Worm (Caenorhabditis elegans) whole organism, young adult: Measurements from ENCODE around the gene srw-54.

Source experiments
- B0336.3 ChIP-seq: fragments of 200-800 bp; sonication (Bioruptor generic); IDR thresholded peaks from 2 replicates; pipeline ENCODE4 v1.3.6; 2022; ENCODE audit warnings: missing genetic modification characterization, missing compliant biosample characterization
- C06A6.2 ChIP-seq: fragments of 200-800 bp; sonication (Bioruptor generic); conservative IDR thresholded peaks from 2 replicates; pipeline ENCODE4 v1.3.6; 2022; ENCODE audit warnings: missing genetic modification characterization, missing compliant biosample characterization
- F57C9.4 ChIP-seq: sonication (generic microtip); optimal IDR thresholded peaks from 2 replicates; lab custom pipeline; 2017; ENCODE audit warnings: mild to moderate bottlenecking, missing genetic modification characterization, missing compliant biosample characterization
- T07F8.4 ChIP-seq: sonication (generic microtip); optimal IDR thresholded peaks from 2 replicates; lab custom pipeline; 2016; ENCODE audit warnings: mild to moderate bottlenecking, missing genetic modification characterization, moderate library complexity, missing compliant biosample characterization
- Y53G8AR.9 ChIP-seq: fragments of 200-800 bp; sonication (Bioruptor generic); conservative IDR thresholded peaks from 2 replicates; pipeline ENCODE4 v1.3.6; 2022; ENCODE audit warnings: missing genetic modification reagents, missing genetic modification characterization, missing compliant biosample characterization
- aptf-2 ChIP-seq: fragments of 200-800 bp; sonication (Bioruptor generic); conservative IDR thresholded peaks from 2 replicates; pipeline ENCODE4 v1.3.6; 2022; ENCODE audit warnings: missing genetic modification reagents, missing genetic modification characterization, missing compliant biosample characterization
- aptf-3 ChIP-seq: fragments of 200-800 bp; sonication (Bioruptor generic); IDR thresholded peaks from 2 replicates; pipeline ENCODE4 v1.3.6; 2022; ENCODE audit warnings: missing genetic modification characterization, missing compliant biosample characterization
- attf-6 ChIP-seq: fragments of 200-800 bp; sonication (Bioruptor generic); IDR thresholded peaks from 2 replicates; pipeline ENCODE4 v1.3.6; 2022; ENCODE audit warnings: missing genetic modification reagents, missing genetic modification characterization, missing compliant biosample characterization
- ceh-100 ChIP-seq: fragments of 200-800 bp; sonication (Bioruptor generic); IDR thresholded peaks from 2 replicates; pipeline ENCODE4 v1.3.6; 2022; ENCODE audit warnings: missing genetic modification reagents, missing genetic modification characterization, missing compliant biosample characterization
- dox-1 ChIP-seq: fragments of 200-800 bp; sonication (Bioruptor generic); IDR thresholded peaks from 2 replicates; pipeline ENCODE4 v1.3.6; 2022; ENCODE audit warnings: missing genetic modification reagents, missing genetic modification characterization, missing compliant biosample characterization
- ekl-4 ChIP-seq: fragments of 200-800 bp; sonication (Bioruptor generic); IDR thresholded peaks from 2 replicates; pipeline ENCODE4 v1.3.6; 2022; ENCODE audit warnings: missing genetic modification reagents, missing genetic modification characterization, missing compliant biosample characterization
- him-1 ChIP-seq: sonication (generic microtip); optimal IDR thresholded peaks from 2 replicates; lab custom pipeline; 2016; ENCODE audit warnings: missing genotype, missing genetic modification reagents, missing genetic modification characterization, missing compliant biosample characterization
- hmg-1.2 ChIP-seq: fragments of 200-800 bp; sonication (Bioruptor generic); IDR thresholded peaks from 2 replicates; pipeline ENCODE4 v1.3.6; 2022; ENCODE audit warnings: missing genetic modification reagents, missing genetic modification characterization, missing compliant biosample characterization
- hsf-1 ChIP-seq: fragments of 200-800 bp; sonication (Bioruptor generic); IDR thresholded peaks from 2 replicates; pipeline ENCODE4 v1.3.6; 2022; ENCODE audit warnings: missing genetic modification reagents, missing genetic modification characterization, missing compliant biosample characterization
- let-526 ChIP-seq: fragments of 200-800 bp; sonication (Bioruptor generic); IDR thresholded peaks from 2 replicates; pipeline ENCODE4 v1.3.6; 2022; ENCODE audit warnings: missing genetic modification reagents, missing genetic modification characterization, missing compliant biosample characterization
- lin-26 ChIP-seq: fragments of 200-800 bp; sonication (Bioruptor generic); IDR thresholded peaks from 2 replicates; pipeline ENCODE4 v1.3.6; 2022; ENCODE audit warnings: missing genetic modification reagents, missing genetic modification characterization, missing compliant biosample characterization
- lin-35 ChIP-seq, 3 experiments: fragments of 150-350 bp in 2 of 3; sonication (generic microtip) in 1 of 3; optimal IDR thresholded peaks; 2 replicates each; lab custom pipeline; 2014 to 2018; ENCODE audit warnings: missing biosample characterization in 3 of 3, missing genetic modification characterization in 3 of 3, missing genetic modification reagents in 3 of 3
- lin-40 ChIP-seq: sonication (generic microtip); optimal IDR thresholded peaks from 2 replicates; lab custom pipeline; 2016; ENCODE audit warnings: missing genetic modification characterization, mild to moderate bottlenecking, missing compliant biosample characterization, missing genotype, missing genetic modification reagents
- lir-1 ChIP-seq: fragments of 200-800 bp; sonication (Bioruptor generic); conservative IDR thresholded peaks from 2 replicates; pipeline ENCODE4 v1.3.6; 2022; ENCODE audit warnings: missing genetic modification reagents, missing genetic modification characterization, missing compliant biosample characterization
- madf-6 ChIP-seq: fragments of 200-800 bp; sonication (Bioruptor generic); IDR thresholded peaks from 2 replicates; pipeline ENCODE4 v1.3.6; 2022; ENCODE audit warnings: missing genetic modification reagents, missing genetic modification characterization, missing compliant biosample characterization
- mcd-1 ChIP-seq: fragments of 200-800 bp; sonication (Bioruptor generic); IDR thresholded peaks from 2 replicates; pipeline ENCODE4 v1.3.6; 2022; ENCODE audit warnings: missing genetic modification reagents, missing genetic modification characterization, missing compliant biosample characterization
- nhr-27 ChIP-seq: fragments of 200-800 bp; sonication (Bioruptor generic); optimal IDR thresholded peaks from 2 replicates; lab custom pipeline; 2018; ENCODE audit warnings: mild to moderate bottlenecking, missing genetic modification characterization, moderate library complexity, missing compliant biosample characterization
- nhr-80 ChIP-seq: sonication (generic microtip); optimal IDR thresholded peaks from 2 replicates; lab custom pipeline; 2016; ENCODE audit warnings: missing genetic modification characterization, missing compliant biosample characterization
- pbrm-1 ChIP-seq: fragments of 200-800 bp; sonication (Bioruptor generic); IDR thresholded peaks from 2 replicates; pipeline ENCODE4 v1.3.6; 2022; ENCODE audit warnings: missing genetic modification reagents, missing genetic modification characterization, missing compliant biosample characterization
- pha-4 ChIP-seq: fragments of 150-350 bp; sonication (generic microtip); optimal IDR thresholded peaks from 2 replicates; lab custom pipeline; 2014; ENCODE audit warnings: missing biosample characterization, missing genetic modification reagents, missing genetic modification characterization
- rcor-1 ChIP-seq: fragments of 200-800 bp; sonication (Bioruptor generic); IDR thresholded peaks from 2 replicates; pipeline ENCODE4 v1.3.6; 2022; ENCODE audit warnings: missing genetic modification reagents, missing genetic modification characterization, missing compliant biosample characterization
- snpc-4 ChIP-seq, 5 experiments: fragments of 150-350 bp in 1 of 5; sonication (generic microtip) in 4 of 5; optimal IDR thresholded peaks; 2 replicates each; lab custom pipeline; 2014 to 2018; ENCODE audit warnings: missing genetic modification characterization in 5 of 5, missing biosample characterization in 3 of 5, antibody characterized with exemption in 2 of 5, mild to moderate bottlenecking in 2 of 5, missing compliant biosample characterization in 2 of 5, missing genotype in 2 of 5, moderate library complexity in 2 of 5, missing genetic modification reagents in 1 of 5
- sptf-2 ChIP-seq: fragments of 200-800 bp; sonication (Bioruptor generic); optimal IDR thresholded peaks from 2 replicates; lab custom pipeline; 2018; ENCODE audit warnings: mild to moderate bottlenecking, missing genetic modification characterization, missing compliant biosample characterization
- ztf-25 ChIP-seq: fragments of 200-800 bp; sonication (Bioruptor generic); IDR thresholded peaks from 2 replicates; pipeline ENCODE4 v1.3.6; 2022; ENCODE audit warnings: missing genetic modification reagents, missing genetic modification characterization, missing compliant biosample characterization
- ztf-26 ChIP-seq: sonication (generic microtip); optimal IDR thresholded peaks from 2 replicates; lab custom pipeline; 2017; ENCODE audit warnings: missing genetic modification characterization, missing compliant biosample characterization
- ztf-28 ChIP-seq: fragments of 200-800 bp; sonication (Bioruptor generic); IDR thresholded peaks from 2 replicates; pipeline ENCODE4 v1.3.6; 2022; ENCODE audit warnings: missing genetic modification reagents, missing genetic modification characterization, missing compliant biosample characterization

srw-54 gene

ce11 chrV:16595140-16595791, 15.9 kb upstream of the srw-54 start, which contains the start of gene cpl-1 (continued):
- TF ChIP-seq F57C9.4: no peak
- no peak for TF ChIP-seq dox-1 (GFP tag; lab: Robert Waterston, UW)
- TF ChIP-seq rcor-1 (GFP tag; lab: Robert Waterston, UW): no peak
- TF ChIP-seq lir-1 (GFP tag; lab: Robert Waterston, UW): no peak
- no peak for TF ChIP-seq snpc-4 (GFP tag; optimal IDR thresholded peaks at IDR 0.05; lab: Kevin White, UChicago)
- TF ChIP-seq snpc-4 (tag; optimal IDR thresholded peaks at IDR 0.05; lab: Kevin White, UChicago): peak in 2 of 4 experiments; percentile 11 to 35

ce11 chrV:16596102-16596501, 15.0 kb upstream of the srw-54 start:
- TF ChIP-seq aptf-3 (GFP tag; lab: Robert Waterston, UW): no peak
- no peak for TF ChIP-seq ztf-26 (tag; lab: Kevin White, UChicago)
- TF ChIP-seq lin-40 (tag; lab: Kevin White, UChicago): no peak
- no peak for TF ChIP-seq rcor-1 (GFP tag; lab: Robert Waterston, UW)

- TF ChIP-seq lin-26 (GFP tag; lab: Robert Waterston, UW) (peak; percentile 71), attf-6 (GFP tag; lab: Robert Waterston, UW) (peak; percentile 60; the same call in 1 of the 2 replicates), pbrm-1 (0 out of 2 replicates have a peak, but pooled peaks have one; percentile 35), ztf-25 (GFP tag; lab: Robert Waterston, UW) (0 out of 2 replicates have a peak, but pooled peaks have one; percentile 29), hmg-1.2 (peak; percentile 94)
- TF ChIP-seq, all 124 proteins: peak for 5; not testable (repeated sequence) for 119
These were observed 13.7 kb upstream of the srw-54 start for ce11 chrV:16597344-16597869.

ce11 chrV:16598437-16598836, 12.7 kb upstream of the srw-54 start:
- TF ChIP-seq aptf-2 (no peak), nhr-27 (tag; lab: Kevin White, UChicago) (no peak), ekl-4 (GFP tag; lab: Robert Waterston, UW) (no peak), hmg-1.2 (no peak), F57C9.4 (no peak), ztf-28 (no peak), Y53G8AR.9 (GFP tag; lab: Robert Waterston, UW) (0 out of 2 replicates have a peak, but pooled peaks have one; percentile 13), madf-6 (GFP tag; lab: Robert Waterston, UW) (0 out of 2 replicates have a peak, but pooled peaks have one; percentile 8), sptf-2 (GFP tag; lab: Kevin White, UChicago) (no peak), nhr-80 (tag; lab: Kevin White, UChicago) (no peak), pbrm-1 (peak; percentile 28; the same call in 1 of the 2 replicates), ceh-100 (GFP tag; lab: Robert Waterston, UW) (no peak), T07F8.4 (tag; lab: Kevin White, UChicago) (no peak), dox-1 (GFP tag; lab: Robert Waterston, UW) (0 out of 2 replicates have a peak, but pooled peaks have one; percentile 25), lin-35 (GFP tag; optimal IDR thresholded peaks at IDR 0.05; lab: Kevin White, UChicago) (no peak), pha-4 (tag; lab: Kevin White, UChicago) (no peak), hsf-1 (peak; percentile 85), let-526 (GFP tag; lab: Robert Waterston, UW) (0 out of 2 replicates have a peak, but pooled peaks have one; percentile 61), B0336.3 (GFP tag; lab: Robert Waterston, UW) (no peak), him-1 (tag; lab: Kevin White, UChicago) (no peak), mcd-1 (GFP tag; lab: Robert Waterston, UW) (0 out of 2 replicates have a peak, but pooled peaks have one; percentile 12), C06A6.2 (peak; percentile 64; the same call in 1 of the 2 replicates)
